Fruit fly (Drosophila melanogaster): ENCODE results near the gene Gnpnat.

The Gnpnat gene

dm6 chr3R:29725577-29726240 lies 12.4 kb upstream of the Gnpnat start, which contains the start of gene Kul:
TSS of gene Kul (plus strand) at chr3R:29725830.
- TF ChIP-seq CG14655 (GFP tag; optimal IDR thresholded peaks at IDR 0.05) (no peak), CG13204 (GFP tag; optimal IDR thresholded peaks at IDR 0.05) (no peak), CG17806 (tag; optimal IDR thresholded peaks at IDR 0.05) (peak; percentile 18), Snoo (tag; optimal IDR thresholded peaks at IDR 0.05) (peak; percentile 61), rn (GFP tag; IDR thresholded peaks at IDR 0.05) (peak; percentile 19; the same call in 1 of the 2 replicates), Pif1B (GFP tag; optimal IDR thresholded peaks at IDR 0.05) (no peak), CG4496 (GFP tag; IDR thresholded peaks at IDR 0.05) (peak; percentile 56; the same call in 2 of the 3 replicates), CG9948 (tag; optimal IDR thresholded peaks at IDR 0.05) (no peak), gl (tag; optimal IDR thresholded peaks at IDR 0.05) (peak; percentile 67), D1 (tag; optimal IDR thresholded peaks at IDR 0.05) (no peak), Pif1A (GFP tag; optimal IDR thresholded peaks at IDR 0.05) (no peak), CG8159 (tag; optimal IDR thresholded peaks at IDR 0.05) (peak; percentile 40), fd96Ca (GFP tag; IDR thresholded peaks at IDR 0.05) (peak; percentile 49; the same call in 1 of the 3 replicates), CG12605 (GFP tag; IDR thresholded peaks at IDR 0.05) (peak; percentile 18; the same call in 1 of the 2 replicates), CG32121 (GFP tag; IDR thresholded peaks at IDR 0.05) (peak; percentile 57; the same call in 1 of the 2 replicates), CG15710 (tag; optimal IDR thresholded peaks at IDR 0.05) (peak; percentile 23), CG34367 (tag; optimal IDR thresholded peaks at IDR 0.05) (peak; percentile 28), Ets98B (GFP tag; IDR thresholded peaks at IDR 0.05) (peak; percentile 34), EcR (GFP tag; optimal IDR thresholded peaks at IDR 0.05) (no peak), CG10348 (GFP tag; IDR thresholded peaks at IDR 0.05) (no peak), CG8301 (tag; optimal IDR thresholded peaks at IDR 0.05) (peak; percentile 50)

- TF ChIP-seq EcR (GFP tag; optimal IDR thresholded peaks at IDR 0.05) (peak; percentile 4), Pif1B (GFP tag; optimal IDR thresholded peaks at IDR 0.05) (no peak)
These were observed 11.8 kb upstream of the Gnpnat start for dm6 chr3R:29726277-29726676.

dm6 chr3R:29736678-29737093 lies 1.4 kb upstream of the Gnpnat start, which contains the start of the genes CG7601 and CIA30:
TSS of gene CG7601 (minus strand) at chr3R:29736745.
TSS of gene CIA30 (plus strand) at chr3R:29736965.
- TF ChIP-seq Ets98B (GFP tag; IDR thresholded peaks at IDR 0.05): peak; percentile 100
- peak; percentile 100 for TF ChIP-seq CG32121 (GFP tag; IDR thresholded peaks at IDR 0.05)
- peak; percentile 98 for TF ChIP-seq Pif1B (GFP tag; optimal IDR thresholded peaks at IDR 0.05)
- TF ChIP-seq Snoo (tag; optimal IDR thresholded peaks at IDR 0.05): peak; percentile 99
- peak; percentile 96 for TF ChIP-seq CG34367 (tag; optimal IDR thresholded peaks at IDR 0.05)
- peak; percentile 100 for TF ChIP-seq CG4496 (GFP tag; IDR thresholded peaks at IDR 0.05)
- peak; percentile 98 for TF ChIP-seq CG9948 (tag; optimal IDR thresholded peaks at IDR 0.05)
- peak; percentile 100 for TF ChIP-seq Pif1A (GFP tag; optimal IDR thresholded peaks at IDR 0.05)
- peak; percentile 99 for TF ChIP-seq CG17806 (tag; optimal IDR thresholded peaks at IDR 0.05)
- TF ChIP-seq CG12605 (GFP tag; IDR thresholded peaks at IDR 0.05): peak; percentile 100
- TF ChIP-seq CG13204 (GFP tag; optimal IDR thresholded peaks at IDR 0.05): no peak
- TF ChIP-seq CG8301 (tag; optimal IDR thresholded peaks at IDR 0.05): peak; percentile 98
- peak; percentile 100 for TF ChIP-seq fd96Ca (GFP tag; IDR thresholded peaks at IDR 0.05)
- peak; percentile 99 for TF ChIP-seq CG15710 (tag; optimal IDR thresholded peaks at IDR 0.05)
- TF ChIP-seq CG14655 (GFP tag; optimal IDR thresholded peaks at IDR 0.05): peak; percentile 99
- TF ChIP-seq CG8159 (tag; optimal IDR thresholded peaks at IDR 0.05): peak; percentile 98
- TF ChIP-seq rn (GFP tag; IDR thresholded peaks at IDR 0.05): peak; percentile 100
- no peak for TF ChIP-seq D1 (tag; optimal IDR thresholded peaks at IDR 0.05)
- peak; percentile 98 for TF ChIP-seq gl (tag; optimal IDR thresholded peaks at IDR 0.05)
- TF ChIP-seq CG10348 (GFP tag; IDR thresholded peaks at IDR 0.05): peak; percentile 100
- TF ChIP-seq EcR (GFP tag; optimal IDR thresholded peaks at IDR 0.05): peak; percentile 61

- no peak for TF ChIP-seq CG4496 (GFP tag; IDR thresholded peaks at IDR 0.05)
- TF ChIP-seq EcR (GFP tag; optimal IDR thresholded peaks at IDR 0.05): peak; percentile 50
- no peak for TF ChIP-seq Pif1B (GFP tag; optimal IDR thresholded peaks at IDR 0.05)
- no peak for TF ChIP-seq CG34367 (tag; optimal IDR thresholded peaks at IDR 0.05)
These were observed 2.0 kb downstream of the Gnpnat start for dm6 chr3R:29740078-29740477.

dm6 chr3R:29745056-29745455 lies 7.0 kb downstream of the Gnpnat start, which contains the start of the genes Wdr24 and IntS11:
TSS of gene Wdr24 (minus strand) at chr3R:29745092.
TSS of gene IntS11 (plus strand) at chr3R:29745337.
- TF ChIP-seq CG13204 (GFP tag; optimal IDR thresholded peaks at IDR 0.05): no peak
- peak; percentile 99 for TF ChIP-seq CG4496 (GFP tag; IDR thresholded peaks at IDR 0.05)
- TF ChIP-seq EcR (GFP tag; optimal IDR thresholded peaks at IDR 0.05): peak; percentile 7
- peak; percentile 94 for TF ChIP-seq CG8159 (tag; optimal IDR thresholded peaks at IDR 0.05)
- peak; percentile 95 for TF ChIP-seq Snoo (tag; optimal IDR thresholded peaks at IDR 0.05)
- peak; percentile 94 for TF ChIP-seq CG34367 (tag; optimal IDR thresholded peaks at IDR 0.05)
- peak; percentile 98 for TF ChIP-seq CG15710 (tag; optimal IDR thresholded peaks at IDR 0.05)
- no peak for TF ChIP-seq Pif1B (GFP tag; optimal IDR thresholded peaks at IDR 0.05)
- TF ChIP-seq CG12605 (GFP tag; IDR thresholded peaks at IDR 0.05): peak; percentile 97
- peak; percentile 92 for TF ChIP-seq CG9948 (tag; optimal IDR thresholded peaks at IDR 0.05)
- peak; percentile 98 for TF ChIP-seq fd96Ca (GFP tag; IDR thresholded peaks at IDR 0.05)
- TF ChIP-seq CG8301 (tag; optimal IDR thresholded peaks at IDR 0.05): peak; percentile 96
- peak; percentile 83 for TF ChIP-seq gl (tag; optimal IDR thresholded peaks at IDR 0.05)
- TF ChIP-seq CG17806 (tag; optimal IDR thresholded peaks at IDR 0.05): peak; percentile 96
- no peak for TF ChIP-seq D1 (tag; optimal IDR thresholded peaks at IDR 0.05)
- TF ChIP-seq Ets98B (GFP tag; IDR thresholded peaks at IDR 0.05): peak; percentile 98
- TF ChIP-seq CG10348 (GFP tag; IDR thresholded peaks at IDR 0.05): peak; percentile 99
- peak; percentile 98 for TF ChIP-seq rn (GFP tag; IDR thresholded peaks at IDR 0.05)
- peak; percentile 98 for TF ChIP-seq CG32121 (GFP tag; IDR thresholded peaks at IDR 0.05)
- no peak for TF ChIP-seq CG14655 (GFP tag; optimal IDR thresholded peaks at IDR 0.05)
- no peak for TF ChIP-seq Pif1A (GFP tag; optimal IDR thresholded peaks at IDR 0.05)
